Fruit fly (Drosophila melanogaster) whole organism, embryonic: ENCODE results near the gene Adar.

Source experiments
- ATbp ChIP-seq: fragments of 200-800 bp; sonication (Bioruptor generic); optimal IDR thresholded peaks from 2 replicates; lab custom pipeline; 2017; ENCODE audit warnings: missing biosample characterization, mild to moderate bottlenecking, missing genetic modification characterization, missing genetic modification reagents
- B-H2 ChIP-seq: fragments of 200-800 bp; sonication (Bioruptor generic); optimal IDR thresholded peaks from 2 replicates; lab custom pipeline; 2018; ENCODE audit warnings: missing biosample characterization, mild to moderate bottlenecking, missing genetic modification characterization
- C15 ChIP-seq: fragments of 200-800 bp; sonication (Bioruptor generic); IDR thresholded peaks from 3 replicates; pipeline ENCODE4 v1.3.6; 2022; ENCODE audit warnings: missing biosample characterization, missing genetic modification characterization
- CG10366 ChIP-seq: fragments of 200-800 bp; sonication (Bioruptor generic); IDR thresholded peaks from 2 replicates; pipeline ENCODE4 v1.3.6; 2022; ENCODE audit warnings: missing biosample characterization, missing genetic modification characterization
- CG10959 ChIP-seq: fragments of 200-800 bp; sonication (Bioruptor generic); IDR thresholded peaks from 2 replicates; pipeline ENCODE4 v1.3.6; 2022; ENCODE audit warnings: missing biosample characterization, missing genetic modification characterization
- CG11560 ChIP-seq: fragments of 200-800 bp; sonication (Bioruptor generic); IDR thresholded peaks from 3 replicates; pipeline ENCODE4 v1.3.6; 2022; ENCODE audit warnings: missing biosample characterization, missing genetic modification characterization
- CG13296 ChIP-seq: fragments of 200-800 bp; sonication (Bioruptor generic); optimal IDR thresholded peaks from 3 replicates; lab custom pipeline; 2018; ENCODE audit warnings: missing biosample characterization, mild to moderate bottlenecking, missing genetic modification characterization
- CG15479 ChIP-seq: fragments of 200-800 bp; sonication (Bioruptor generic); optimal IDR thresholded peaks from 3 replicates; lab custom pipeline; 2019; ENCODE audit warnings: missing biosample characterization, mild to moderate bottlenecking, missing genetic modification characterization, moderate library complexity
- CG17612 ChIP-seq: fragments of 200-800 bp; sonication (Bioruptor generic); IDR thresholded peaks from 2 replicates; pipeline ENCODE4 v1.3.6; 2022; ENCODE audit warnings: missing biosample characterization, missing genetic modification characterization
- CG31388 ChIP-seq: fragments of 200-800 bp; sonication (Bioruptor generic); optimal IDR thresholded peaks from 2 replicates; lab custom pipeline; 2016; ENCODE audit warnings: missing biosample characterization, missing genetic modification characterization
- CG34422 ChIP-seq: fragments of 200-800 bp; sonication (Bioruptor generic); IDR thresholded peaks from 3 replicates; pipeline ENCODE4 v1.3.6; 2022; ENCODE audit warnings: missing biosample characterization, missing genetic modification characterization
- CG3838 ChIP-seq: fragments of 200-800 bp; sonication (Bioruptor generic); optimal IDR thresholded peaks from 3 replicates; lab custom pipeline; 2016; ENCODE audit warnings: missing biosample characterization, missing genetic modification characterization
- CG8924 ChIP-seq: fragments of 200-800 bp; optimal IDR thresholded peaks from 3 replicates; lab custom pipeline; 2019; ENCODE audit warnings: missing biosample characterization, mild to moderate bottlenecking, missing genetic modification characterization, moderate library complexity
- CkIIα-i1 ChIP-seq: fragments of 200-800 bp; sonication (Bioruptor generic); IDR thresholded peaks from 2 replicates; pipeline ENCODE4 v1.3.6; 2022; ENCODE audit warnings: missing biosample characterization, missing genetic modification characterization
- E2f2 ChIP-seq: fragments of 200-800 bp; sonication (Bioruptor generic); IDR thresholded peaks from 2 replicates; pipeline ENCODE4 v1.3.6; 2022; ENCODE audit warnings: missing biosample characterization, missing genetic modification characterization
- Gug ChIP-seq: fragments of 200-800 bp; sonication (Bioruptor generic); IDR thresholded peaks from 4 replicates; pipeline ENCODE4 v1.3.6; 2022; ENCODE audit warnings: missing biosample characterization, missing genetic modification characterization
- HmgD ChIP-seq: fragments of 200-800 bp; sonication (Bioruptor generic); optimal IDR thresholded peaks from 3 replicates; lab custom pipeline; 2016; ENCODE audit warnings: missing biosample characterization, missing genetic modification characterization
- Hsf ChIP-seq: fragments of 200-800 bp; sonication (Bioruptor generic); optimal IDR thresholded peaks from 3 replicates; lab custom pipeline; 2016; ENCODE audit warnings: missing biosample characterization, missing genetic modification characterization
- PHDP ChIP-seq: fragments of 200-800 bp; sonication (Bioruptor generic); optimal IDR thresholded peaks from 3 replicates; lab custom pipeline; 2018; ENCODE audit warnings: missing biosample characterization, mild to moderate bottlenecking, missing genetic modification characterization, moderate library complexity
- Scr ChIP-seq: fragments of 200-800 bp; sonication (Bioruptor generic); IDR thresholded peaks from 2 replicates; pipeline ENCODE4 v1.3.6; 2022; ENCODE audit warnings: missing biosample characterization, missing genetic modification characterization; ENCODE audit not compliant: partially characterized antibody
- Six4 ChIP-seq: fragments of 200-800 bp; sonication (Bioruptor generic); optimal IDR thresholded peaks from 2 replicates; lab custom pipeline; 2016; ENCODE audit warnings: missing biosample characterization, missing genetic modification characterization
- ab ChIP-seq: fragments of 200-800 bp; sonication (Bioruptor generic); optimal IDR thresholded peaks from 2 replicates; lab custom pipeline; 2016; ENCODE audit warnings: missing biosample characterization, missing genetic modification characterization
- ase ChIP-seq: fragments of 200-800 bp; sonication (Bioruptor generic); IDR thresholded peaks from 3 replicates; pipeline ENCODE4 v1.3.6; 2022; ENCODE audit warnings: missing biosample characterization, missing genetic modification characterization
- br ChIP-seq: fragments of >200 bp; optimal IDR thresholded peaks from 2 replicates; lab custom pipeline; 2017
- cad ChIP-seq: fragments of >200 bp; optimal IDR thresholded peaks from 2 replicates; lab custom pipeline; 2017; ENCODE audit warnings: missing biosample characterization, missing genetic modification characterization
- cas ChIP-seq: fragments of 200-800 bp; sonication (Bioruptor generic); IDR thresholded peaks from 2 replicates; pipeline ENCODE4 v1.3.6; 2022; ENCODE audit warnings: missing biosample characterization, missing genetic modification characterization
- chif ChIP-seq, 2 experiments: fragments of 200-800 bp; sonication (Bioruptor generic); optimal IDR thresholded peaks; 3 replicates each; lab custom pipeline; 2016; ENCODE audit warnings: missing biosample characterization in 2 of 2, missing genetic modification characterization in 2 of 2
- corto ChIP-seq: fragments of 200-800 bp; sonication (Bioruptor generic); optimal IDR thresholded peaks from 2 replicates; lab custom pipeline; 2016; ENCODE audit warnings: missing biosample characterization, mild to moderate bottlenecking, missing genetic modification characterization, moderate library complexity
- crc ChIP-seq: fragments of 200-800 bp; sonication (Bioruptor generic); optimal IDR thresholded peaks from 2 replicates; lab custom pipeline; 2016; ENCODE audit warnings: missing biosample characterization, missing genetic modification characterization
- dati ChIP-seq: fragments of 200-800 bp; sonication (Bioruptor generic); IDR thresholded peaks from 2 replicates; pipeline ENCODE4 v1.3.6; 2022; ENCODE audit warnings: missing biosample characterization, missing genetic modification characterization
- ems ChIP-seq: fragments of 200-800 bp; sonication (Bioruptor generic); optimal IDR thresholded peaks from 3 replicates; lab custom pipeline; 2016; ENCODE audit warnings: missing biosample characterization, missing genetic modification characterization
- en ChIP-seq: fragments of 200-800 bp; sonication (Bioruptor generic); optimal IDR thresholded peaks from 2 replicates; lab custom pipeline; 2016; ENCODE audit warnings: missing biosample characterization, missing genetic modification characterization
- fd3F ChIP-seq: fragments of 200-800 bp; sonication (Bioruptor generic); optimal IDR thresholded peaks from 2 replicates; lab custom pipeline; 2018; ENCODE audit warnings: missing biosample characterization, mild to moderate bottlenecking, missing genetic modification characterization, moderate library complexity
- gce ChIP-seq: fragments of 200-800 bp; sonication (Bioruptor generic); IDR thresholded peaks from 3 replicates; pipeline ENCODE4 v1.3.6; 2022; ENCODE audit warnings: missing biosample characterization, missing genetic modification characterization
- grn ChIP-seq: fragments of 200-800 bp; sonication (Bioruptor generic); optimal IDR thresholded peaks from 3 replicates; lab custom pipeline; 2017; ENCODE audit warnings: missing biosample characterization, missing genetic modification characterization
- her ChIP-seq: fragments of 200-800 bp; sonication (Bioruptor generic); optimal IDR thresholded peaks from 2 replicates; lab custom pipeline; 2016; ENCODE audit warnings: missing biosample characterization, missing genetic modification characterization
- hkb ChIP-seq, 2 experiments: fragments of 200-800 bp in 1 of 2; fragments of >200 bp in 1 of 2; sonication (Bioruptor generic) in 1 of 2; IDR thresholded peaks in 1 of 2; optimal IDR thresholded peaks in 1 of 2; 2 replicates each; pipeline versions ENCODE4 v1.3.6 to Lab custom; 2017 to 2022; ENCODE audit warnings: missing biosample characterization in 1 of 2, missing genetic modification characterization in 1 of 2
- jigr1 ChIP-seq: fragments of 200-800 bp; sonication (Bioruptor generic); IDR thresholded peaks from 3 replicates; pipeline ENCODE4 v1.3.6; 2022; ENCODE audit warnings: missing biosample characterization, missing genetic modification characterization
- kni ChIP-seq: fragments of 200-800 bp; sonication (Bioruptor generic); optimal IDR thresholded peaks from 3 replicates; lab custom pipeline; 2017; ENCODE audit warnings: mild to moderate bottlenecking, missing biosample characterization, missing genetic modification reagents, missing genetic modification characterization
- lmd ChIP-seq: fragments of 200-800 bp; sonication (Bioruptor generic); IDR thresholded peaks from 2 replicates; pipeline ENCODE4 v1.3.6; 2022; ENCODE audit warnings: missing biosample characterization, missing genetic modification characterization
- org-1 ChIP-seq: fragments of 200-800 bp; sonication (Bioruptor generic); optimal IDR thresholded peaks from 2 replicates; lab custom pipeline; 2017; ENCODE audit warnings: missing biosample characterization, missing genetic modification characterization
- repo ChIP-seq: fragments of 200-800 bp; sonication (Bioruptor generic); optimal IDR thresholded peaks from 2 replicates; lab custom pipeline; 2016; ENCODE audit warnings: missing biosample characterization, missing genetic modification characterization
- sens-2 ChIP-seq: fragments of 200-800 bp; sonication (Bioruptor generic); IDR thresholded peaks from 2 replicates; pipeline ENCODE4 v1.3.6; 2022; ENCODE audit warnings: missing biosample characterization, missing genetic modification characterization
- seq ChIP-seq: fragments of 200-800 bp; sonication (Bioruptor generic); IDR thresholded peaks from 2 replicates; pipeline ENCODE4 v1.3.6; 2022; ENCODE audit warnings: missing biosample characterization, missing genetic modification characterization
- shn ChIP-seq: fragments of 200-800 bp; sonication (Bioruptor generic); optimal IDR thresholded peaks from 3 replicates; lab custom pipeline; 2016; ENCODE audit warnings: missing biosample characterization, missing genetic modification characterization
- sima ChIP-seq: fragments of 200-800 bp; sonication (Bioruptor generic); optimal IDR thresholded peaks from 2 replicates; lab custom pipeline; 2016; ENCODE audit warnings: missing biosample characterization, missing genetic modification characterization
- so ChIP-seq: fragments of 200-800 bp; sonication (Bioruptor generic); IDR thresholded peaks from 3 replicates; pipeline ENCODE4 v1.3.6; 2022; ENCODE audit warnings: missing biosample characterization, missing genetic modification characterization
- tap ChIP-seq: fragments of 200-800 bp; optimal IDR thresholded peaks from 3 replicates; lab custom pipeline; 2019; ENCODE audit warnings: missing biosample characterization, mild to moderate bottlenecking, missing genetic modification characterization, moderate library complexity
- usp ChIP-seq: fragments of >200 bp; optimal IDR thresholded peaks from 2 replicates; lab custom pipeline; 2017; ENCODE audit warnings: missing biosample characterization, missing genetic modification characterization
- zf30C ChIP-seq: fragments of 200-800 bp; sonication (Bioruptor generic); optimal IDR thresholded peaks from 3 replicates; lab custom pipeline; 2018; ENCODE audit warnings: missing biosample characterization, mild to moderate bottlenecking, missing genetic modification characterization

Adar gene

dm6 chrX:1830396-1831218, 57.1 kb downstream of the Adar start (continued):
- peak; percentile 95 for TF ChIP-seq so (GFP tag; lab: Robert Waterston, UW)
- TF ChIP-seq en: peak; percentile 90
- peak; percentile 94 for TF ChIP-seq ATbp (GFP tag; lab: Kevin White, UChicago)
- TF ChIP-seq E2f2: peak; percentile 82
- peak; percentile 86 for TF ChIP-seq CG11560 (tag; lab: Robert Waterston, UW)
- TF ChIP-seq hkb (optimal IDR thresholded peaks at IDR 0.05; lab: Kevin White, UChicago): no peak
- peak; percentile 98 for TF ChIP-seq hkb (GFP tag; IDR thresholded peaks at IDR 0.05; lab: Robert Waterston, UW)
- TF ChIP-seq CG31388 (GFP tag; lab: Kevin White, UChicago): peak; percentile 84
- peak; percentile 94 for TF ChIP-seq Gug (GFP tag; lab: Robert Waterston, UW)
- TF ChIP-seq tap (tag; lab: Kevin White, UChicago): peak; percentile 96
- peak; percentile 83 for TF ChIP-seq B-H2 (GFP tag; lab: Kevin White, UChicago)
- peak; percentile 90 for TF ChIP-seq repo
- TF ChIP-seq C15 (GFP tag; lab: Robert Waterston, UW): peak; percentile 94
- TF ChIP-seq lmd (GFP tag; lab: Robert Waterston, UW): peak; percentile 97
- TF ChIP-seq seq (GFP tag; lab: Robert Waterston, UW): peak; percentile 94
- TF ChIP-seq CG15479 (GFP tag; lab: Kevin White, UChicago): no peak
- peak; percentile 89; the same call in 2 of the 3 replicates for TF ChIP-seq jigr1 (GFP tag; lab: Robert Waterston, UW)
- peak; percentile 90 to 93 for TF ChIP-seq chif (GFP tag; optimal IDR thresholded peaks at IDR 0.05; lab: Kevin White, UChicago)
- peak; percentile 85 for TF ChIP-seq HmgD (GFP tag; lab: Kevin White, UChicago)
- TF ChIP-seq dati (GFP tag; lab: Robert Waterston, UW): peak; percentile 95
- TF ChIP-seq ab: peak; percentile 93
- peak; percentile 91 for TF ChIP-seq cas
- TF ChIP-seq shn: peak; percentile 92
- peak; percentile 97 for TF ChIP-seq CG8924 (tag; lab: Kevin White, UChicago)
- TF ChIP-seq gce (GFP tag; lab: Robert Waterston, UW): peak; percentile 98
- TF ChIP-seq CkIIα-i1: peak; percentile 77; the same call in 1 of the 2 replicates
- TF ChIP-seq ems: peak; percentile 94
- peak; percentile 88 for TF ChIP-seq Six4 (GFP tag; lab: Kevin White, UChicago)
- peak; percentile 94 for TF ChIP-seq Hsf (GFP tag; lab: Kevin White, UChicago)
- TF ChIP-seq br (lab: Kevin White, UChicago): no peak
- peak; percentile 89 for TF ChIP-seq crc (GFP tag; lab: Kevin White, UChicago)
- TF ChIP-seq her (GFP tag; lab: Kevin White, UChicago): peak; percentile 89
- TF ChIP-seq sens-2 (GFP tag; lab: Robert Waterston, UW): peak; percentile 96
- peak; percentile 95 for TF ChIP-seq CG13296 (GFP tag; lab: Kevin White, UChicago)
- peak; percentile 82 for TF ChIP-seq kni (GFP tag; lab: Kevin White, UChicago)
- peak; percentile 88 for TF ChIP-seq zf30C
- TF ChIP-seq grn (GFP tag; lab: Kevin White, UChicago): peak; percentile 46
- TF ChIP-seq corto (GFP tag; lab: Kevin White, UChicago): peak; percentile 94
- peak; percentile 93 for TF ChIP-seq fd3F (GFP tag; lab: Kevin White, UChicago)
- TF ChIP-seq CG34422: peak; percentile 98
- TF ChIP-seq sima: peak; percentile 84
- TF ChIP-seq PHDP (tag; lab: Kevin White, UChicago): peak; percentile 97
- TF ChIP-seq cad (GFP tag; lab: Kevin White, UChicago): no peak
- TF ChIP-seq CG17612 (GFP tag; lab: Robert Waterston, UW): peak; percentile 91
- 0 out of 2 replicates have a peak, but pooled peaks have one; percentile 29 for TF ChIP-seq Scr (GFP tag; lab: Robert Waterston, UW)
- TF ChIP-seq usp (GFP tag; lab: Kevin White, UChicago): no peak
- TF ChIP-seq ase (GFP tag; lab: Robert Waterston, UW): peak; percentile 97
- peak; percentile 97 for TF ChIP-seq CG10366 (GFP tag; lab: Robert Waterston, UW)
- TF ChIP-seq org-1 (GFP tag; lab: Kevin White, UChicago): peak; percentile 92
- peak; percentile 83 for TF ChIP-seq CG3838
- TF ChIP-seq CG10959 (GFP tag; lab: Robert Waterston, UW): peak; percentile 91
